Fruit fly (Drosophila melanogaster): Measurements from ENCODE around the gene Lgr1.

DNA sequence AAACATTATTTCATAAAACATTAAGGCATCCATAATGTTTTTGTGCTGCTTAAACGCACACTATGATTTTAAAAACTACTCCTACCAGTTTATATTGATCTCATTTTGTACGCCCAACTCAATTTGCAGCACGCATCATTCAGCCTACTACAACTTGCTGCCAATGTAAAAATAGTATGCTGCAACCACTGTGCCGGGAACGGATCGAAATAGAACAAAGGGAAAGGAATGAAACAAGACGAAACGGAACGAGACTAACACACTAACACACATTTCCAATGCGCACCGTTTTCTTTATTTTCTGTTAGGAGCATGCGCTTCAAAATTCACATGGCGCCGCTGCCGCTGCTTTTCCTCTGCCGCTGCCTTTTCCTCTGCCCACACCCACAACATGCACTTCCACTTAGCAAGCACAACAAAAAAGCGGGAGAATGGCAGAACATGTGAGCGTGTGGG lies 51.4 kb downstream of the Lgr1 start:
- TF ChIP-seq Lpt (GFP tag; optimal IDR thresholded peaks at IDR 0.05) (no peak), Smox (GFP tag; optimal IDR thresholded peaks at IDR 0.05) (no peak), CG4318 (GFP tag; optimal IDR thresholded peaks at IDR 0.05) (no peak), CG6854 (GFP tag; optimal IDR thresholded peaks at IDR 0.05) (no peak), CG6792 (GFP tag; optimal IDR thresholded peaks at IDR 0.05) (no peak), pdm3 (GFP tag; optimal IDR thresholded peaks at IDR 0.05) (no peak), dsx (GFP tag; optimal IDR thresholded peaks at IDR 0.05; ENCODE audit: poor library complexity, severe bottlenecking) (no peak), salr (GFP tag; optimal IDR thresholded peaks at IDR 0.05) (no peak), Ets96B (tag; optimal IDR thresholded peaks at IDR 0.05) (no peak), CG31627 (GFP tag; optimal IDR thresholded peaks at IDR 0.05) (no peak)
